Worm (Caenorhabditis elegans): ENCODE measurements around the gene T01C1.4.

T01C1.4 gene

ce11 chrX:10766123-10766622, 49.3 kb upstream of the T01C1.4 start (continued):
- TF ChIP-seq nhr-84 (tag; optimal IDR thresholded peaks at IDR 0.05) (no peak), ztf-4 (tag; optimal IDR thresholded peaks at IDR 0.05) (peak; percentile 96), isw-1 (GFP tag; IDR thresholded peaks at IDR 0.05) (peak; percentile 84), xbp-1 (tag; optimal IDR thresholded peaks at IDR 0.05) (peak; percentile 95), vab-15 (tag; optimal IDR thresholded peaks at IDR 0.05) (no peak), ceh-63 (GFP tag; optimal IDR thresholded peaks at IDR 0.05) (no peak), lir-3 (tag; optimal IDR thresholded peaks at IDR 0.05; ENCODE audit: poor library complexity) (peak; percentile 87), grh-1 (GFP tag; IDR thresholded peaks at IDR 0.05) (peak; percentile 86), nhr-12 (tag; optimal IDR thresholded peaks at IDR 0.05) (no peak), unc-30 (tag; optimal IDR thresholded peaks at IDR 0.05) (no peak), sox-4 (tag; optimal IDR thresholded peaks at IDR 0.05) (peak; percentile 84), sup-37 (GFP tag; optimal IDR thresholded peaks at IDR 0.05) (peak; percentile 76), alr-1 (tag; optimal IDR thresholded peaks at IDR 0.05; ENCODE audit: borderline replicate concordance) (no peak), pag-3 (tag; optimal IDR thresholded peaks at IDR 0.05; ENCODE audit: borderline replicate concordance, insufficient read depth) (no peak), pax-3 (tag; optimal IDR thresholded peaks at IDR 0.05) (peak; percentile 80), nhr-28 (tag; optimal IDR thresholded peaks at IDR 0.05) (no peak), hlh-17 (GFP tag; optimal IDR thresholded peaks at IDR 0.05; ENCODE audit: borderline replicate concordance) (no peak), unc-62 (GFP tag; optimal IDR thresholded peaks at IDR 0.05) (peak; percentile 6), ama-1 (optimal IDR thresholded peaks at IDR 0.05) (peak; percentile 35), ceh-90 (tag; optimal IDR thresholded peaks at IDR 0.05) (no peak), snpc-4 (tag; optimal IDR thresholded peaks at IDR 0.05) (peak; percentile 76), ceh-8 (GFP tag; optimal IDR thresholded peaks at IDR 0.05) (peak; percentile 87), zip-4 (GFP tag; optimal IDR thresholded peaks at IDR 0.05) (peak; percentile 63), unc-86 (tag; optimal IDR thresholded peaks at IDR 0.05) (peak; percentile 97), dpl-1 (GFP tag; optimal IDR thresholded peaks at IDR 0.05) (peak; percentile 38 to 59 (median 56)), ets-5 (GFP tag; IDR thresholded peaks at IDR 0.05) (no peak), ceh-88 (GFP tag; IDR thresholded peaks at IDR 0.05) (peak; percentile 47; the same call in 1 of the 2 replicates), rnt-1 (tag; optimal IDR thresholded peaks at IDR 0.05) (peak; percentile 90), unc-130 (tag; optimal IDR thresholded peaks at IDR 0.05) (peak; percentile 87), C34B4.2 (tag; optimal IDR thresholded peaks at IDR 0.05) (no peak), nhr-11 (tag; optimal IDR thresholded peaks at IDR 0.05) (peak; percentile 93), nhr-90 (tag; optimal IDR thresholded peaks at IDR 0.05; ENCODE audit: poor library complexity) (peak; percentile 95), swsn-7 (tag; optimal IDR thresholded peaks at IDR 0.05) (peak; percentile 98), efl-3 (GFP tag; optimal IDR thresholded peaks at IDR 0.05) (no peak), jun-1 (tag; optimal IDR thresholded peaks at IDR 0.05) (peak; percentile 95), mdl-1 (tag; optimal IDR thresholded peaks at IDR 0.05) (peak; percentile 70 to 96), ceh-82 (tag; optimal IDR thresholded peaks at IDR 0.05) (peak; percentile 29 to 86 (median 79)), dsc-1 (tag; optimal IDR thresholded peaks at IDR 0.05) (peak; percentile 97), egl-13 (tag; optimal IDR thresholded peaks at IDR 0.05) (peak; percentile 94), aha-1 (tag; optimal IDR thresholded peaks at IDR 0.05) (peak; percentile 67), fkh-4 (tag; optimal IDR thresholded peaks at IDR 0.05; ENCODE audit: borderline replicate concordance) (peak; percentile 63), irx-1 (tag; optimal IDR thresholded peaks at IDR 0.05) (peak; percentile 96)

- no peak for TF ChIP-seq nhr-20 (tag; optimal IDR thresholded peaks at IDR 0.05)
- peak; percentile 42 for TF ChIP-seq nhr-85 (tag)
- no peak for TF ChIP-seq nhr-11 (tag; optimal IDR thresholded peaks at IDR 0.05)
- TF ChIP-seq zip-4 (GFP tag; optimal IDR thresholded peaks at IDR 0.05), result no peak
- TF ChIP-seq unc-86 (tag; optimal IDR thresholded peaks at IDR 0.05), result peak; percentile 9
- no peak for TF ChIP-seq pag-3 (tag; optimal IDR thresholded peaks at IDR 0.05; ENCODE audit: borderline replicate concordance, insufficient read depth)
- TF ChIP-seq nhr-76 (tag; optimal IDR thresholded peaks at IDR 0.05), result no peak
- TF ChIP-seq fos-1 (tag; optimal IDR thresholded peaks at IDR 0.05), result no peak
- no peak for TF ChIP-seq lir-3 (tag; optimal IDR thresholded peaks at IDR 0.05; ENCODE audit: poor library complexity)
- TF ChIP-seq unc-62 (GFP tag; optimal IDR thresholded peaks at IDR 0.05), result no peak
- TF ChIP-seq nhr-84 (tag; optimal IDR thresholded peaks at IDR 0.05), result no peak
- TF ChIP-seq fkh-8 (tag; optimal IDR thresholded peaks at IDR 0.05), result peak; percentile 31
- peak; percentile 50 for TF ChIP-seq lin-14 (GFP tag; optimal IDR thresholded peaks at IDR 0.05)
- no peak for TF ChIP-seq jun-1 (tag; optimal IDR thresholded peaks at IDR 0.05)
- TF ChIP-seq C16A3.4 (tag; optimal IDR thresholded peaks at IDR 0.05), result no peak
- TF ChIP-seq mef-2 (tag; optimal IDR thresholded peaks at IDR 0.05), result no peak
- no peak for TF ChIP-seq dsc-1 (tag; optimal IDR thresholded peaks at IDR 0.05)
- TF ChIP-seq fkh-4 (tag; optimal IDR thresholded peaks at IDR 0.05; ENCODE audit: borderline replicate concordance), result no peak
- TF ChIP-seq unc-98 (GFP tag; IDR thresholded peaks at IDR 0.05), result no peak
- peak; percentile 45 for TF ChIP-seq egl-13 (tag; optimal IDR thresholded peaks at IDR 0.05)
- no peak for TF ChIP-seq ceh-88 (GFP tag; IDR thresholded peaks at IDR 0.05)
Observed at ce11 chrX:10763383-10763782, 46.5 kb upstream of the T01C1.4 start.
